Worm (Caenorhabditis elegans) whole organism, L4/young adult: ENCODE measurements around the gene Y37H2C.4.
"Not testable (repeated sequence)": the region's sequence is repeated elsewhere in the genome, so short reads cannot be mapped to it uniquely, and the experiment has no call there.

Source experiments
- W03F9.2 ChIP-seq: fragments of 150-350 bp; optimal IDR thresholded peaks from 2 replicates; lab custom pipeline; 2014; ENCODE audit warnings: missing biosample characterization, missing genetic modification characterization
- dao-5 ChIP-seq: sonication (generic microtip); optimal IDR thresholded peaks from 2 replicates; lab custom pipeline; 2016; ENCODE audit warnings: missing genotype, missing genetic modification characterization, moderate library complexity, missing compliant biosample characterization
- him-1 ChIP-seq: sonication (generic microtip); optimal IDR thresholded peaks from 2 replicates; lab custom pipeline; 2016; ENCODE audit warnings: missing genotype, missing genetic modification reagents, missing genetic modification characterization, missing compliant biosample characterization

Gene Y37H2C.4

DNA sequence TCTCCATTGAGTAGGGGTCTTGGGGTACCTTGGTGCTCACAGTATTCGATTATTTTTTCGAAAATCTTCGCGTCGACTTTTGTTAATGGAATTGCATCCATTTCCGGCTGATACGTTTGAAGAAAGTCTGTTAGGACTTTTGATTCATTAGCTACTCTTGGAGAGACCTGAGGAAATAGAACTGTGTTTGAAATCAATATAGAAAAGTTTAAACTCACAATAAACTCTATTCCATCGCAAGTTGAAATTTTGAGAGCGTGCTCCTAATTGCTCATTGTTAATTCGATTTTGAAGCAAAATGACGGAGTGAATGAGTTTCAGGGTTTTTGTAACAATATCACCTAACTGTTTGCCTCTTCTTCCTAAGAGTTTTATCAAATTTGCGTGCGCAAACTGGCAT lies 618 bp upstream of the Y37H2C.4 start, which contains the start of gene skr-6:
skr-6 (minus strand) TSS at position 101 of the 400 bp plus-strand sequence.
- TF ChIP-seq W03F9.2 (tag; lab: Kevin White, UChicago) (no peak), him-1 (tag; lab: Kevin White, UChicago) (no peak), dao-5 (tag; lab: Kevin White, UChicago) (no peak)

- TF ChIP-seq dao-5 (tag; lab: Kevin White, UChicago) (no peak), him-1 (tag; lab: Kevin White, UChicago) (no peak), W03F9.2 (tag; lab: Kevin White, UChicago) (no peak)
Observed at ce11 chrV:18280778-18281177, 10.3 kb downstream of the Y37H2C.4 start, which contains the start of gene Y51A2A.16. Gene Y51A2A.16, minus strand, starts transcription at chrV:18280878.

- TF ChIP-seq him-1 (tag; lab: Kevin White, UChicago) (no peak), dao-5 (tag; lab: Kevin White, UChicago) (no peak), W03F9.2 (tag; lab: Kevin White, UChicago) (no peak)
Observed at ce11 chrV:18282597-18282996, 12.1 kb downstream of the Y37H2C.4 start, which contains the start of gene clec-247. Gene clec-247, plus strand, starts transcription at chrV:18282897.

DNA sequence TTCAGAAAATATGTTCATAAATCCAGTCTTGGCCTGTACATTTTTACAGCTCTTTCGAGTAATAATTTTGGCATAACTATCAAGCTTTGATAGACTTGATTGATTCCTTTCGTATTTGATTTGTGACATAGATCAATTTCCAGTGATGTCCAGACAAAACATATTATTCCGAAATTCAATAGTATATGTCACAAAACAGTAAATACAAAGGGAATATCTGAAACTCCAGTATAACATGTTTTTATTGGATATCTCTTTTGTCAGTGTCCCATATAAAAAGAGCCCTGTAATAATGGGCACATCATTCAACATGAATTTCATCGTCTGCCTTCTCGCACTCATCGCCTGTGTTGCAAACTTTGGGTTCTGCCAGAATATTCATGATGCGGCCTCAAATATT lies 20.1 kb downstream of the Y37H2C.4 start, which contains the start of gene Y51A2A.4:
Y51A2A.4 (plus strand) TSS at position 301 of the 400 bp plus-strand sequence.
- no peak for TF ChIP-seq dao-5 (tag; lab: Kevin White, UChicago)
- no peak for TF ChIP-seq him-1 (tag; lab: Kevin White, UChicago)
- TF ChIP-seq W03F9.2 (tag; lab: Kevin White, UChicago): no peak

DNA sequence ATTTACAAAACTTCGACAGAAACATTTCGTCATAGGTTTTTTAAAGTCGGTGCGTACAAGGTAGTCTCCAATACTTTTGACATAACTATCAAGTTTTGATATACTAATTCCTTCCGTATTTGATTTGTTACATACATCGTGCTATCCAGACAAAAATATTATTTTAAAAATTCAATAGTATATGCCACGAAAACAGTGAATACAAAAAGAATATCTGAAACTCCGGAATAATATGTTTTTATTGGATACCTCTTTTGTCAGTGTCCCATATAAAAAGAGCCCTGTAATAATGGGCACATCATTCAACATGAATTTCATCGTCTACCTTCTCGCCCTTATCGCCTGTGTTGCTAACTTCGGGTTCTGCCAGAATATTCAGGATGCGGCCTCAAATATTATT lies 21.8 kb downstream of the Y37H2C.4 start, which contains the start of gene Y51A2A.12:
Y51A2A.12 (plus strand) TSS at position 301 of the 400 bp plus-strand sequence.
- TF ChIP-seq dao-5 (tag; lab: Kevin White, UChicago) (no peak), him-1 (tag; lab: Kevin White, UChicago) (no peak), W03F9.2 (tag; lab: Kevin White, UChicago) (no peak)

DNA sequence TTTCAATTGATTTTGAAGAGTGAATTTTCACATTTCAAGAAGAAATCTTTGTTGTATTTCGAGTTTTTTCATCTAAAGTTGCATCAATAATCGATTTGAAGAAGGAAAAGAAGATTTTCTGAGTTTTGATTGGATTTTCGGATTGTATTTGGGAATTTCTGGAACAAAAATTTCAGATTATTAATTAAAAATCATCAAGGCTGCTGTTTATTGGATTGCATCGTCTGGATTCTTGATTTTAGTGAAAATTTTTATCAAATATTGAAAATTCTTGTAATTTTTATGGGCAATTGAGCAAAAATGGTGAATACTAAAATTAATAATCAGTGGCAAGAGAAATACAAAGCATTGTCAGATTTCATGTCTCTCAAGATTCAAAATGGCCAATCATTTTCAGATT lies 28.0 kb downstream of the Y37H2C.4 start, which contains the start of gene Y51A2A.5:
Y51A2A.5 (plus strand) TSS at position 301 of the 400 bp plus-strand sequence.
- TF ChIP-seq W03F9.2 (tag; lab: Kevin White, UChicago) (no peak), dao-5 (tag; lab: Kevin White, UChicago) (no peak), him-1 (tag; lab: Kevin White, UChicago) (no peak)

- TF ChIP-seq him-1 (tag; lab: Kevin White, UChicago) (no peak), dao-5 (tag; lab: Kevin White, UChicago) (no peak), W03F9.2 (tag; lab: Kevin White, UChicago) (no peak)
Observed at ce11 chrV:18299313-18299712, 28.8 kb downstream of the Y37H2C.4 start.

ce11 chrV:18302414-18302813 lies 31.9 kb downstream of the Y37H2C.4 start, which contains the start of gene Y51A2A.6:
Gene Y51A2A.6, plus strand, starts transcription at chrV:18302714.
- TF ChIP-seq him-1, dao-5, W03F9.2 (tag; lab: Kevin White, UChicago): not testable (repeated sequence)

DNA sequence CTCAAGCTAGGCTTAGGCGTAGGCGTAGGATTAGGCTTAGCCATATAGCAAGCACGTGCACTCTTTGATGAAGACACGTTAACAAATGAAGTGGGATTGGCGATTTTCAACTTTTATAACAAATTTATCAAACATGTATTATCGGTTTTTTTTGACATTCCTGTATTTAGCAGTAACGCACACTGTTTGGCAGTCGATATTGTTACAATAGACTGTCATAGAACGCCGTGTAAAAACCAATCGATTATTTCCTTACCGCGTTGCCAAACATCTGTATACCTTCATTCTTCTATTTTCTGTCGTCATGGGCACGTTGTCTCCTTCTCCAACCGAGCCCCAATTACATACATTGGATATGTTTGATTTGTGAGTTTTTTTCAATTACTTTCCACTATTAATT lies 47.8 kb downstream of the Y37H2C.4 start, which contains the start of gene fbxb-119:
fbxb-119 (plus strand) TSS at position 301 of the 400 bp plus-strand sequence.
- TF ChIP-seq dao-5 (tag; lab: Kevin White, UChicago): no peak
- no peak for TF ChIP-seq W03F9.2 (tag; lab: Kevin White, UChicago)
- no peak for TF ChIP-seq him-1 (tag; lab: Kevin White, UChicago)
